Worm (Caenorhabditis elegans) whole organism, L1 larva: Measurements from ENCODE around the gene asp-4.

Source experiments
- ama-1 ChIP-seq: fragments of 150-350 bp; optimal IDR thresholded peaks from 2 replicates; lab custom pipeline; 2014
- egl-13 ChIP-seq: sonication (generic microtip); optimal IDR thresholded peaks from 2 replicates; lab custom pipeline; 2016; ENCODE audit warnings: missing genotype, missing genetic modification reagents, missing genetic modification characterization, missing compliant biosample characterization
- lin-13 ChIP-seq: fragments of 150-350 bp; optimal IDR thresholded peaks from 2 replicates; lab custom pipeline; 2014; ENCODE audit warnings: missing biosample characterization, missing genetic modification reagents, missing genetic modification characterization
- snpc-4 ChIP-seq: fragments of 150-350 bp; optimal IDR thresholded peaks from 2 replicates; lab custom pipeline; 2014; ENCODE audit warnings: missing biosample characterization, missing genetic modification characterization
- unc-86 ChIP-seq: sonication (generic microtip); optimal IDR thresholded peaks from 2 replicates; lab custom pipeline; 2016; ENCODE audit warnings: missing genetic modification characterization, missing compliant biosample characterization
- ztf-11 ChIP-seq, 2 experiments: sonication (generic microtip); optimal IDR thresholded peaks; 2 replicates each; lab custom pipeline; 2016 to 2017; ENCODE audit warnings: missing genetic modification characterization in 2 of 2, missing biosample characterization in 1 of 2, missing compliant biosample characterization in 1 of 2

DNA sequence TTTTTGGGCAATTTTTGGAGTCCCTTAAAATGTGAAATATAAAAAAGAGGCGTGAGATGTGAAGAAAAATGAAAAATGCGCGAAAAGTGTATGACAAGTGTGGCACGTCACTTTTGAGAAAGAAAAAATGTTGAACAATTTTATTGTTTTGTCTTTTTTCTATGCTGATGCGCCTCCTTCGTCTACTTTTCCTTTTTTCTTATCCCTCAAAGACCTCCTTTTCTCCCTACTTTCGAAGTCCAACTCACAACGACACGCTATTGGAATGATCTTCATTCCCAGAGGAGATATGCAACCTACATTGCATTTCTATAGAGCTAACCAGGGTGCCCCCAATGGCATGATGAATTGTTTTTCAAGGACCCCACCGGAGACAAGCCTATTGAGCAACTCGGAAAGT is 15.3 kb downstream of the asp-4 start:
- TF ChIP-seq lin-13 (no peak), unc-86 (tag; lab: Kevin White, UChicago) (no peak), ztf-11 (tag; optimal IDR thresholded peaks at IDR 0.05; lab: Kevin White, UChicago) (no peak), egl-13 (tag; lab: Kevin White, UChicago) (no peak), ama-1 (lab: Kevin White, UChicago) (no peak), snpc-4 (tag; lab: Kevin White, UChicago) (no peak)
